Fruit fly (Drosophila melanogaster) S2 (cell line): ENCODE results near the gene Axud1.

Experiments
- CG8478 ChIP-seq: fragments of >200 bp; optimal IDR thresholded peaks from 2 replicates; lab custom pipeline; 2018
- CTCF ChIP-seq, 2 experiments: fragments of >200 bp; optimal IDR thresholded peaks; 2 replicates each; lab custom pipeline; 2018

- TF ChIP-seq CG8478 = no peak
- no peak for TF ChIP-seq CTCF (optimal IDR thresholded peaks at IDR 0.05; lab: Kevin White, UChicago)
These were observed 51.5 kb downstream of the Axud1 start, which contains the start of gene CG31948 for dm6 chr2L:2416620-2417019.
